Worm (Caenorhabditis elegans) whole organism, L4 larva: ENCODE data around the gene gst-11.

Source experiments
- T20F7.1 ChIP-seq: fragments of 200-800 bp; sonication (Bioruptor generic); optimal IDR thresholded peaks from 2 replicates; lab custom pipeline; 2018; ENCODE audit warnings: mild to moderate bottlenecking, missing genetic modification characterization, missing compliant biosample characterization
- egl-43 ChIP-seq: fragments of 200-800 bp; sonication (Bioruptor generic); IDR thresholded peaks from 2 replicates; pipeline ENCODE4 v1.3.6; 2022; ENCODE audit warnings: missing genetic modification reagents, missing genetic modification characterization, missing compliant biosample characterization
- lin-38 ChIP-seq: fragments of 200-800 bp; sonication (Bioruptor generic); IDR thresholded peaks from 2 replicates; pipeline ENCODE4 v1.3.6; 2022; ENCODE audit warnings: missing genetic modification reagents, missing genetic modification characterization, missing compliant biosample characterization
- lin-39 ChIP-seq: fragments of 150-350 bp; optimal IDR thresholded peaks from 2 replicates; lab custom pipeline; 2014; ENCODE audit warnings: missing biosample characterization, missing genetic modification reagents, missing genetic modification characterization
- nhr-76 ChIP-seq: fragments of 150-350 bp; optimal IDR thresholded peaks from 2 replicates; lab custom pipeline; 2014; ENCODE audit warnings: missing biosample characterization, missing genetic modification characterization

DNA sequence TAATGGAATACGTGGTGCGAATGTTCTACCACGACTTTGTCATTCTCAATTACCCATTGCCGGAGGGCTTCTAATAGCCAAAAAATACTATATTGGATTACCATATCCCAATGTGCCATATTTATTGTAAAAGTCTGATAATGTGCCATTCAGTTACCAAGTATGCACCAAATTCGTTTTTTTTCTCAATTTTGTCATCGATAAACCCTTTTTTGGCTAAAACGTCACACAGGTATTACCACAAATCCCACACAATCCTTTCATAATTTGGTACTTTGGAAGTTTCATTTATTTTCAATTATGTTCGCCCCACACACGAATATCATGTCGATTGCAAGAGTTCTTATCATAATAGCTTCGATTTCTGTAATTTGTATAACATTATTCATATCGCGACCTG, 5.5 kb downstream of the gst-11 start, which contains the start of gene vep-2:
- TF ChIP-seq T20F7.1 (GFP tag; lab: Kevin White, UChicago) (no peak), egl-43 (no peak), lin-38 (no peak), nhr-76 (tag; lab: Kevin White, UChicago) (no peak), lin-39 (tag; lab: Kevin White, UChicago) (no peak)
